Fruit fly (Drosophila melanogaster) whole organism, prepupa: ENCODE measurements around the gene Cf2.
A peak's percentile ranks its signal among the peaks of the same experiment; 100 is the strongest.

ENCODE experiments used
- CG10669 ChIP-seq: fragments of 200-800 bp; sonication (Bioruptor generic); optimal IDR thresholded peaks from 3 replicates; lab custom pipeline; 2018; ENCODE audit warnings: missing biosample characterization, mild to moderate bottlenecking, missing genetic modification characterization, moderate library complexity
- CG11294 ChIP-seq: fragments of 200-800 bp; sonication (Bioruptor generic); IDR thresholded peaks from 2 replicates; pipeline ENCODE4 v1.3.6; 2022; ENCODE audit warnings: missing biosample characterization, missing genetic modification characterization
- CG11902 ChIP-seq: fragments of 200-800 bp; sonication (Bioruptor generic); optimal IDR thresholded peaks from 3 replicates; lab custom pipeline; 2016; ENCODE audit warnings: missing biosample characterization, missing genetic modification characterization
- CG15336 ChIP-seq: fragments of 200-800 bp; sonication (Bioruptor generic); IDR thresholded peaks from 2 replicates; pipeline ENCODE4 v1.3.6; 2022; ENCODE audit warnings: missing biosample characterization, missing genetic modification characterization
- CG1621 ChIP-seq: fragments of 200-800 bp; sonication (Bioruptor generic); optimal IDR thresholded peaks from 3 replicates; lab custom pipeline; 2018; ENCODE audit warnings: missing biosample characterization, mild to moderate bottlenecking, missing genetic modification characterization
- CG3032 ChIP-seq: fragments of 200-800 bp; optimal IDR thresholded peaks from 2 replicates; lab custom pipeline; 2019; ENCODE audit warnings: missing biosample characterization, mild to moderate bottlenecking, missing genetic modification characterization, moderate library complexity
- CG31627 ChIP-seq: fragments of 200-800 bp; sonication (Bioruptor generic); optimal IDR thresholded peaks from 3 replicates; lab custom pipeline; 2016; ENCODE audit warnings: missing biosample characterization, missing genetic modification characterization
- CG32006 ChIP-seq: fragments of 200-800 bp; sonication (Bioruptor generic); optimal IDR thresholded peaks from 3 replicates; lab custom pipeline; 2017; ENCODE audit warnings: missing biosample characterization, mild to moderate bottlenecking, missing genetic modification characterization
- CG34406 ChIP-seq: fragments of 200-800 bp; sonication (Bioruptor generic); optimal IDR thresholded peaks from 3 replicates; lab custom pipeline; 2016; ENCODE audit warnings: missing biosample characterization, missing genetic modification characterization
- CG3919 ChIP-seq: fragments of 200-800 bp; sonication (Bioruptor generic); optimal IDR thresholded peaks from 3 replicates; lab custom pipeline; 2016; ENCODE audit warnings: missing biosample characterization, missing genetic modification characterization
- CG4318 ChIP-seq: fragments of 200-800 bp; sonication (Bioruptor generic); optimal IDR thresholded peaks from 3 replicates; lab custom pipeline; 2017; ENCODE audit warnings: missing biosample characterization, mild to moderate bottlenecking, missing genetic modification characterization
- CG6163 ChIP-seq: fragments of 200-800 bp; sonication (Bioruptor generic); IDR thresholded peaks from 3 replicates; pipeline ENCODE4 v1.3.6; 2022; ENCODE audit warnings: missing biosample characterization, missing genetic modification characterization
- CG6276 ChIP-seq: fragments of 200-800 bp; sonication (Bioruptor generic); optimal IDR thresholded peaks from 2 replicates; lab custom pipeline; 2017; ENCODE audit warnings: missing biosample characterization, mild to moderate bottlenecking, missing genetic modification characterization
- CG6792 ChIP-seq: fragments of 200-800 bp; sonication (Bioruptor generic); optimal IDR thresholded peaks from 3 replicates; lab custom pipeline; 2016; ENCODE audit warnings: missing biosample characterization, missing genetic modification characterization
- CG6808 ChIP-seq: fragments of 200-800 bp; sonication (Bioruptor generic); optimal IDR thresholded peaks from 3 replicates; lab custom pipeline; 2017; ENCODE audit warnings: missing biosample characterization, missing genetic modification characterization, mild to moderate bottlenecking, moderate library complexity, missing genetic modification reagents
- CG7368 ChIP-seq: fragments of 200-800 bp; sonication (Bioruptor generic); optimal IDR thresholded peaks from 3 replicates; lab custom pipeline; 2016; ENCODE audit warnings: missing biosample characterization, missing genetic modification characterization
- CG8119 ChIP-seq: fragments of 200-800 bp; sonication (Bioruptor generic); IDR thresholded peaks from 3 replicates; pipeline ENCODE4 v1.3.6; 2022; ENCODE audit warnings: missing biosample characterization, missing genetic modification characterization
- CG8319 ChIP-seq: fragments of 200-800 bp; sonication (Bioruptor generic); optimal IDR thresholded peaks from 3 replicates; lab custom pipeline; 2016; ENCODE audit warnings: missing biosample characterization, missing genetic modification characterization
- Eip78C ChIP-seq: fragments of 200-800 bp; sonication (Bioruptor generic); peaks from one replicate; lab custom pipeline; 2016; ENCODE audit warnings: missing biosample characterization, missing genetic modification characterization
- Ets21C ChIP-seq: fragments of 200-800 bp; sonication (Bioruptor generic); optimal IDR thresholded peaks from 3 replicates; lab custom pipeline; 2016; ENCODE audit warnings: missing biosample characterization, missing genetic modification characterization
- Ets96B ChIP-seq: fragments of 200-800 bp; optimal IDR thresholded peaks from 2 replicates; lab custom pipeline; 2019; ENCODE audit warnings: missing biosample characterization, mild to moderate bottlenecking, missing genetic modification characterization, moderate library complexity
- Gug ChIP-seq: fragments of 200-800 bp; sonication (Bioruptor generic); IDR thresholded peaks from 2 replicates; pipeline ENCODE4 v1.3.6; 2022; ENCODE audit warnings: missing biosample characterization, missing genetic modification characterization
- Hr39 ChIP-seq: fragments of 200-800 bp; sonication (Bioruptor generic); optimal IDR thresholded peaks from 2 replicates; lab custom pipeline; 2016; ENCODE audit warnings: missing biosample characterization, missing genetic modification characterization
- Hr4 ChIP-seq: fragments of 200-800 bp; sonication (Bioruptor generic); optimal IDR thresholded peaks from 3 replicates; lab custom pipeline; 2016; ENCODE audit warnings: missing biosample characterization, missing genetic modification characterization
- Lpt ChIP-seq: fragments of 200-800 bp; sonication (Bioruptor generic); optimal IDR thresholded peaks from 3 replicates; lab custom pipeline; 2016; ENCODE audit warnings: missing biosample characterization, missing genetic modification characterization
- Met ChIP-seq: fragments of 200-800 bp; sonication (Bioruptor generic); optimal IDR thresholded peaks from 3 replicates; lab custom pipeline; 2016; ENCODE audit warnings: missing biosample characterization, missing genetic modification characterization
- Smox ChIP-seq: fragments of 200-800 bp; sonication (Bioruptor generic); optimal IDR thresholded peaks from 3 replicates; lab custom pipeline; 2016; ENCODE audit warnings: missing biosample characterization, missing genetic modification characterization
- achi ChIP-seq: fragments of 200-800 bp; sonication (Bioruptor generic); optimal IDR thresholded peaks from 3 replicates; lab custom pipeline; 2016; ENCODE audit warnings: missing biosample characterization, missing genetic modification characterization
- acj6 ChIP-seq: fragments of 200-800 bp; sonication (Bioruptor generic); optimal IDR thresholded peaks from 3 replicates; lab custom pipeline; 2016; ENCODE audit warnings: missing biosample characterization, missing genetic modification characterization
- cyc ChIP-seq: fragments of 200-800 bp; sonication (Bioruptor generic); optimal IDR thresholded peaks from 3 replicates; lab custom pipeline; 2016; ENCODE audit warnings: missing biosample characterization, missing genetic modification characterization
- dac ChIP-seq: fragments of 200-800 bp; sonication (Bioruptor generic); optimal IDR thresholded peaks from 2 replicates; lab custom pipeline; 2017; ENCODE audit warnings: missing biosample characterization, mild to moderate bottlenecking, missing genetic modification characterization
- eg ChIP-seq: fragments of 200-800 bp; sonication (Bioruptor generic); IDR thresholded peaks from 3 replicates; pipeline ENCODE4 v1.3.6; 2022; ENCODE audit warnings: missing biosample characterization, missing genetic modification characterization
- fd59A ChIP-seq: fragments of 200-800 bp; sonication (Bioruptor generic); optimal IDR thresholded peaks from 2 replicates; lab custom pipeline; 2017; ENCODE audit warnings: missing biosample characterization, mild to moderate bottlenecking, missing genetic modification characterization, missing genetic modification reagents
- fkh ChIP-seq: fragments of 200-800 bp; sonication (Bioruptor generic); optimal IDR thresholded peaks from 3 replicates; lab custom pipeline; 2017; ENCODE audit warnings: missing biosample characterization, mild to moderate bottlenecking, missing genetic modification characterization, moderate library complexity
- net ChIP-seq: fragments of 200-800 bp; sonication (Bioruptor generic); optimal IDR thresholded peaks from 3 replicates; lab custom pipeline; 2016; ENCODE audit warnings: missing biosample characterization, missing genetic modification characterization
- pdm3 ChIP-seq: fragments of 200-800 bp; sonication (Bioruptor generic); optimal IDR thresholded peaks from 3 replicates; lab custom pipeline; 2016; ENCODE audit warnings: missing biosample characterization, missing genetic modification characterization
- svp ChIP-seq: fragments of 200-800 bp; sonication (Bioruptor generic); peaks from one replicate; lab custom pipeline; 2016; ENCODE audit warnings: missing biosample characterization, missing genetic modification characterization

Cf2 gene

dm6 chr2L:4906546-4907250, 23.8 kb upstream of the Cf2 start, which contains the start of gene snsl (continued):
- TF ChIP-seq acj6 (peak; percentile 65), Hr39 (GFP tag; lab: Kevin White, UChicago) (peak; percentile 37), Met (GFP tag; lab: Kevin White, UChicago) (peak; percentile 12), CG3919 (peak; percentile 66), CG8119 (peak; percentile 82), svp (GFP tag; lab: Kevin White, UChicago) (peak; percentile 69), pdm3 (peak; percentile 44), CG32006 (peak; percentile 83), CG1621 (tag; lab: Kevin White, UChicago) (peak; percentile 6), CG8319 (GFP tag; lab: Kevin White, UChicago) (peak; percentile 49), CG3032 (tag; lab: Kevin White, UChicago) (peak; percentile 80), Smox (GFP tag; lab: Kevin White, UChicago) (peak; percentile 4), achi (peak; percentile 68), Ets96B (tag; lab: Kevin White, UChicago) (peak; percentile 70), CG11294 (no peak), Lpt (GFP tag; lab: Kevin White, UChicago) (peak; percentile 63), Gug (no peak), Eip78C (GFP tag; lab: Kevin White, UChicago) (peak; percentile 89)

dm6 chr2L:4905365-4906280, 22.7 kb upstream of the Cf2 start:
- TF ChIP-seq fd59A (GFP tag; lab: Kevin White, UChicago), result no peak
- TF ChIP-seq Eip78C (GFP tag; lab: Kevin White, UChicago), result peak; percentile 32
- no peak for TF ChIP-seq acj6
- no peak for TF ChIP-seq CG34406
- peak; percentile 98 for TF ChIP-seq CG6808 (GFP tag; lab: Kevin White, UChicago)
- no peak for TF ChIP-seq Lpt (GFP tag; lab: Kevin White, UChicago)
- TF ChIP-seq fkh (GFP tag; lab: Kevin White, UChicago), result peak; percentile 61
- TF ChIP-seq CG4318 (GFP tag; lab: Kevin White, UChicago), result no peak
- peak; percentile 55 for TF ChIP-seq CG1621 (tag; lab: Kevin White, UChicago)
- no peak for TF ChIP-seq CG7368 (GFP tag; lab: Kevin White, UChicago)
- TF ChIP-seq Hr4 (GFP tag; lab: Kevin White, UChicago), result no peak
- TF ChIP-seq CG11294, result no peak
- no peak for TF ChIP-seq Ets96B (tag; lab: Kevin White, UChicago)
- no peak for TF ChIP-seq eg

- TF ChIP-seq achi (no peak), svp (GFP tag; lab: Kevin White, UChicago) (peak; percentile 29)
These were observed 20.9 kb upstream of the Cf2 start for dm6 chr2L:4903838-4904237.

- TF ChIP-seq CG6792 (GFP tag; lab: Kevin White, UChicago) (no peak), CG10669 (GFP tag; lab: Kevin White, UChicago) (no peak), Ets21C (GFP tag; lab: Kevin White, UChicago) (no peak), net (GFP tag; lab: Kevin White, UChicago) (no peak), CG3919 (no peak), CG15336 (GFP tag; lab: Robert Waterston, UW) (no peak), CG6808 (GFP tag; lab: Kevin White, UChicago) (no peak), Met (GFP tag; lab: Kevin White, UChicago) (no peak), eg (no peak), CG34406 (no peak), cyc (GFP tag; lab: Kevin White, UChicago) (no peak), Lpt (GFP tag; lab: Kevin White, UChicago) (no peak), CG11294 (no peak), CG6276 (GFP tag; lab: Kevin White, UChicago) (no peak), CG31627 (GFP tag; lab: Kevin White, UChicago) (no peak), CG6163 (GFP tag; lab: Robert Waterston, UW) (no peak), CG11902 (GFP tag; lab: Kevin White, UChicago) (no peak), dac (no peak)
These were observed 17.0 kb upstream of the Cf2 start for dm6 chr2L:4899599-4900559.
